Worm (Caenorhabditis elegans) whole organism, young adult: ENCODE results near the gene R02F2.1.

Experiments used
- B0261.1 ChIP-seq: sonication (generic microtip); optimal IDR thresholded peaks from 2 replicates; lab custom pipeline; 2016; ENCODE audit warnings: mild to moderate bottlenecking, missing genetic modification characterization, moderate library complexity, missing compliant biosample characterization
- B0336.3 ChIP-seq: fragments of 200-800 bp; sonication (Bioruptor generic); IDR thresholded peaks from 2 replicates; pipeline ENCODE4 v1.3.6; 2022; ENCODE audit warnings: missing genetic modification characterization, missing compliant biosample characterization
- D2030.7 ChIP-seq: fragments of 200-800 bp; sonication (Bioruptor generic); IDR thresholded peaks from 2 replicates; pipeline ENCODE4 v1.3.6; 2022; ENCODE audit warnings: missing genetic modification reagents, missing genetic modification characterization, missing compliant biosample characterization
- F10E7.11 ChIP-seq: sonication (generic microtip); optimal IDR thresholded peaks from 2 replicates; lab custom pipeline; 2017; ENCODE audit warnings: mild to moderate bottlenecking, missing genetic modification characterization, moderate library complexity, missing compliant biosample characterization
- F23B12.7 ChIP-seq: sonication (generic microtip); optimal IDR thresholded peaks from 2 replicates; lab custom pipeline; 2017; ENCODE audit warnings: missing genetic modification characterization, mild to moderate bottlenecking, missing compliant biosample characterization, antibody characterized with exemption, moderate library complexity; ENCODE audit not compliant: insufficient read depth
- F33H1.4 ChIP-seq: fragments of 200-800 bp; sonication (Bioruptor generic); IDR thresholded peaks from 2 replicates; pipeline ENCODE4 v1.3.6; 2022; ENCODE audit warnings: missing genetic modification reagents, missing genetic modification characterization, missing compliant biosample characterization
- F49E8.2 ChIP-seq: sonication (generic microtip); optimal IDR thresholded peaks from 3 replicates; lab custom pipeline; 2017; ENCODE audit warnings: missing genetic modification characterization, mild to moderate bottlenecking, missing compliant biosample characterization, antibody characterized with exemption, moderate library complexity; ENCODE audit not compliant: insufficient read depth
- Y53F4B.3 ChIP-seq: fragments of 200-800 bp; sonication (Bioruptor generic); IDR thresholded peaks from 2 replicates; pipeline ENCODE4 v1.3.6; 2022; ENCODE audit warnings: missing genetic modification reagents, missing genetic modification characterization, missing compliant biosample characterization
- Y53G8AR.9 ChIP-seq: fragments of 200-800 bp; sonication (Bioruptor generic); conservative IDR thresholded peaks from 2 replicates; pipeline ENCODE4 v1.3.6; 2022; ENCODE audit warnings: missing genetic modification reagents, missing genetic modification characterization, missing compliant biosample characterization
- Y56A3A.18 ChIP-seq: fragments of 200-800 bp; sonication (Bioruptor generic); IDR thresholded peaks from 2 replicates; pipeline ENCODE4 v1.3.6; 2022; ENCODE audit warnings: missing genetic modification reagents, missing genetic modification characterization, missing compliant biosample characterization
- Y79H2A.3 ChIP-seq: fragments of 200-800 bp; sonication (Bioruptor generic); conservative IDR thresholded peaks from 2 replicates; pipeline ENCODE4 v1.3.6; 2022; ENCODE audit warnings: missing genetic modification reagents, missing genetic modification characterization, missing compliant biosample characterization
- Y95B8A.8 ChIP-seq: fragments of 200-800 bp; sonication (Bioruptor generic); IDR thresholded peaks from 2 replicates; pipeline ENCODE4 v1.3.6; 2022; ENCODE audit warnings: missing genetic modification reagents, missing genetic modification characterization, missing compliant biosample characterization
- ZK185.1 ChIP-seq: sonication (generic microtip); optimal IDR thresholded peaks from 2 replicates; lab custom pipeline; 2016; ENCODE audit warnings: mild to moderate bottlenecking, missing genetic modification characterization, missing compliant biosample characterization; ENCODE audit not compliant: poor library complexity, severe bottlenecking
- akir-1 ChIP-seq: fragments of 200-800 bp; sonication (Bioruptor generic); optimal IDR thresholded peaks from 2 replicates; lab custom pipeline; 2018; ENCODE audit warnings: mild to moderate bottlenecking, missing genetic modification characterization, moderate library complexity, missing compliant biosample characterization
- aptf-3 ChIP-seq: fragments of 200-800 bp; sonication (Bioruptor generic); IDR thresholded peaks from 2 replicates; pipeline ENCODE4 v1.3.6; 2022; ENCODE audit warnings: missing genetic modification characterization, missing compliant biosample characterization
- atf-7 ChIP-seq: sonication (generic microtip); optimal IDR thresholded peaks from 2 replicates; lab custom pipeline; 2017; ENCODE audit warnings: mild to moderate bottlenecking, missing genetic modification characterization, missing compliant biosample characterization
- attf-3 ChIP-seq: fragments of 200-800 bp; sonication (Bioruptor generic); conservative IDR thresholded peaks from 2 replicates; pipeline ENCODE4 v1.3.6; 2022; ENCODE audit warnings: missing genetic modification reagents, missing genetic modification characterization, missing compliant biosample characterization
- attf-6 ChIP-seq: fragments of 200-800 bp; sonication (Bioruptor generic); IDR thresholded peaks from 2 replicates; pipeline ENCODE4 v1.3.6; 2022; ENCODE audit warnings: missing genetic modification reagents, missing genetic modification characterization, missing compliant biosample characterization
- bed-2 ChIP-seq: fragments of 200-800 bp; sonication (Bioruptor generic); IDR thresholded peaks from 2 replicates; pipeline ENCODE4 v1.3.6; 2022; ENCODE audit warnings: missing genetic modification reagents, missing genetic modification characterization, missing compliant biosample characterization
- chd-7 ChIP-seq: sonication (generic microtip); optimal IDR thresholded peaks from 2 replicates; lab custom pipeline; 2016; ENCODE audit warnings: mild to moderate bottlenecking, missing genetic modification characterization, moderate library complexity, missing compliant biosample characterization
- die-1 ChIP-seq: sonication (generic microtip); optimal IDR thresholded peaks from 2 replicates; lab custom pipeline; 2016; ENCODE audit warnings: missing genotype, mild to moderate bottlenecking, missing genetic modification characterization, missing compliant biosample characterization
- dpff-1 ChIP-seq: sonication (generic microtip); optimal IDR thresholded peaks from 2 replicates; lab custom pipeline; 2017; ENCODE audit warnings: mild to moderate bottlenecking, missing genetic modification characterization, missing compliant biosample characterization
- egrh-3 ChIP-seq: fragments of 200-800 bp; sonication (Bioruptor generic); IDR thresholded peaks from 2 replicates; pipeline ENCODE4 v1.3.6; 2022; ENCODE audit warnings: missing genetic modification reagents, missing genetic modification characterization, missing compliant biosample characterization
- hmg-1.2 ChIP-seq: fragments of 200-800 bp; sonication (Bioruptor generic); IDR thresholded peaks from 2 replicates; pipeline ENCODE4 v1.3.6; 2022; ENCODE audit warnings: missing genetic modification reagents, missing genetic modification characterization, missing compliant biosample characterization
- hsf-1 ChIP-seq: fragments of 200-800 bp; sonication (Bioruptor generic); IDR thresholded peaks from 2 replicates; pipeline ENCODE4 v1.3.6; 2022; ENCODE audit warnings: missing genetic modification reagents, missing genetic modification characterization, missing compliant biosample characterization
- lag-1 ChIP-seq: fragments of 200-800 bp; sonication (Bioruptor generic); IDR thresholded peaks from 2 replicates; pipeline ENCODE4 v1.3.6; 2022; ENCODE audit warnings: missing genetic modification reagents, missing genetic modification characterization, missing compliant biosample characterization
- lin-26 ChIP-seq: fragments of 200-800 bp; sonication (Bioruptor generic); IDR thresholded peaks from 2 replicates; pipeline ENCODE4 v1.3.6; 2022; ENCODE audit warnings: missing genetic modification reagents, missing genetic modification characterization, missing compliant biosample characterization
- lin-35 ChIP-seq, 3 experiments: fragments of 150-350 bp in 2 of 3; sonication (generic microtip) in 1 of 3; optimal IDR thresholded peaks; 2 replicates each; lab custom pipeline; 2014 to 2018; ENCODE audit warnings: missing biosample characterization in 3 of 3, missing genetic modification characterization in 3 of 3, missing genetic modification reagents in 3 of 3
- lin-40 ChIP-seq: sonication (generic microtip); optimal IDR thresholded peaks from 2 replicates; lab custom pipeline; 2016; ENCODE audit warnings: missing genetic modification characterization, mild to moderate bottlenecking, missing compliant biosample characterization, missing genotype, missing genetic modification reagents
- lir-1 ChIP-seq: fragments of 200-800 bp; sonication (Bioruptor generic); conservative IDR thresholded peaks from 2 replicates; pipeline ENCODE4 v1.3.6; 2022; ENCODE audit warnings: missing genetic modification reagents, missing genetic modification characterization, missing compliant biosample characterization
- lsl-1 ChIP-seq: fragments of 200-800 bp; sonication (Bioruptor generic); optimal IDR thresholded peaks from 2 replicates; lab custom pipeline; 2018; ENCODE audit warnings: mild to moderate bottlenecking, missing genetic modification characterization, moderate library complexity, missing compliant biosample characterization
- madf-10 ChIP-seq: sonication (generic microtip); optimal IDR thresholded peaks from 2 replicates; lab custom pipeline; 2016; ENCODE audit warnings: mild to moderate bottlenecking, missing genetic modification characterization, missing compliant biosample characterization
- madf-6 ChIP-seq: fragments of 200-800 bp; sonication (Bioruptor generic); IDR thresholded peaks from 2 replicates; pipeline ENCODE4 v1.3.6; 2022; ENCODE audit warnings: missing genetic modification reagents, missing genetic modification characterization, missing compliant biosample characterization
- madf-8 ChIP-seq: fragments of 200-800 bp; sonication (Bioruptor generic); conservative IDR thresholded peaks from 2 replicates; pipeline ENCODE4 v1.3.6; 2022; ENCODE audit warnings: missing genetic modification reagents, missing genetic modification characterization, missing compliant biosample characterization
- nfya-1 ChIP-seq: sonication (generic microtip); optimal IDR thresholded peaks from 2 replicates; lab custom pipeline; 2017; ENCODE audit warnings: antibody characterized with exemption, missing compliant biosample characterization, missing genetic modification characterization, borderline replicate concordance; ENCODE audit not compliant: insufficient read depth
- nfya-2 ChIP-seq: fragments of 200-800 bp; sonication (Bioruptor generic); IDR thresholded peaks from 2 replicates; pipeline ENCODE4 v1.3.6; 2022; ENCODE audit warnings: missing genetic modification reagents, missing genetic modification characterization, missing compliant biosample characterization
- nhr-120 ChIP-seq: fragments of 200-800 bp; sonication (Bioruptor generic); IDR thresholded peaks from 2 replicates; pipeline ENCODE4 v1.3.6; 2022; ENCODE audit warnings: missing genetic modification characterization, missing compliant biosample characterization
- nhr-27 ChIP-seq: fragments of 200-800 bp; sonication (Bioruptor generic); optimal IDR thresholded peaks from 2 replicates; lab custom pipeline; 2018; ENCODE audit warnings: mild to moderate bottlenecking, missing genetic modification characterization, moderate library complexity, missing compliant biosample characterization
- nhr-80 ChIP-seq: sonication (generic microtip); optimal IDR thresholded peaks from 2 replicates; lab custom pipeline; 2016; ENCODE audit warnings: missing genetic modification characterization, missing compliant biosample characterization
- nhr-90 ChIP-seq: sonication (generic microtip); optimal IDR thresholded peaks from 2 replicates; lab custom pipeline; 2016; ENCODE audit warnings: missing genotype, mild to moderate bottlenecking, missing genetic modification characterization, missing compliant biosample characterization
- rpc-1 ChIP-seq, 2 experiments: fragments of 150-350 bp in 1 of 2; sonication (generic microtip) in 1 of 2; optimal IDR thresholded peaks; 2 replicates each; lab custom pipeline; 2014 to 2018; ENCODE audit warnings: missing biosample characterization in 1 of 2, missing genetic modification characterization in 1 of 2, missing genetic modification reagents in 1 of 2, missing genotype in 1 of 2
- snpc-3.4 ChIP-seq: sonication (generic microtip); optimal IDR thresholded peaks from 2 replicates; lab custom pipeline; 2017; ENCODE audit warnings: missing genetic modification characterization, mild to moderate bottlenecking, missing compliant biosample characterization, antibody characterized with exemption, moderate library complexity, missing genotype, missing genetic modification reagents
- tbx-9 ChIP-seq: sonication (generic microtip); optimal IDR thresholded peaks from 2 replicates; lab custom pipeline; 2016; ENCODE audit warnings: borderline replicate concordance, missing genetic modification characterization, inconsistent platforms, missing compliant biosample characterization
- tlf-1 ChIP-seq: fragments of 200-800 bp; sonication (Bioruptor generic); optimal IDR thresholded peaks from 2 replicates; lab custom pipeline; 2018; ENCODE audit warnings: mild to moderate bottlenecking, missing genetic modification characterization, missing compliant biosample characterization
- xnd-1 ChIP-seq: sonication (generic microtip); optimal IDR thresholded peaks from 2 replicates; lab custom pipeline; 2016; ENCODE audit warnings: missing genotype, missing genetic modification reagents, missing genetic modification characterization, missing compliant biosample characterization
- ztf-18 ChIP-seq: sonication (generic microtip); optimal IDR thresholded peaks from 2 replicates; lab custom pipeline; 2016; ENCODE audit warnings: missing genotype, mild to moderate bottlenecking, missing genetic modification characterization, missing compliant biosample characterization
- ztf-26 ChIP-seq: sonication (generic microtip); optimal IDR thresholded peaks from 2 replicates; lab custom pipeline; 2017; ENCODE audit warnings: missing genetic modification characterization, missing compliant biosample characterization

The R02F2.1 gene

ce11 chrIII:5554884-5555500, 53.3 kb downstream of the R02F2.1 start, which contains the start of the genes nmad-1 and hach-1 (continued):
- peak; percentile 58 for TF ChIP-seq lsl-1
- no peak for TF ChIP-seq Y56A3A.18
- peak; percentile 32; the same call in 1 of the 2 replicates for TF ChIP-seq egrh-3 (GFP tag; lab: Robert Waterston, UW)
- TF ChIP-seq madf-6 = peak; percentile 89
- TF ChIP-seq hmg-1.2 (GFP tag; lab: Robert Waterston, UW) = peak; percentile 58
- TF ChIP-seq lin-26 (GFP tag; lab: Robert Waterston, UW) = 0 out of 2 replicates have a peak, but pooled peaks have one; percentile 41
- peak; percentile 19 for TF ChIP-seq F10E7.11 (tag; lab: Kevin White, UChicago)
- peak; percentile 53; the same call in 1 of the 2 replicates for TF ChIP-seq attf-3 (GFP tag; lab: Robert Waterston, UW)
- TF ChIP-seq lin-35 (GFP tag; optimal IDR thresholded peaks at IDR 0.05; lab: Kevin White, UChicago) = peak in 2 of 3 experiments; percentile 60 to 75
- TF ChIP-seq D2030.7 = peak; percentile 64; the same call in 1 of the 2 replicates
- TF ChIP-seq atf-7 = no peak
- TF ChIP-seq xnd-1 = peak; percentile 27
- TF ChIP-seq attf-6 (GFP tag; lab: Robert Waterston, UW) = no peak
- TF ChIP-seq nhr-120 = no peak
- no peak for TF ChIP-seq Y53G8AR.9
- TF ChIP-seq hsf-1 (GFP tag; lab: Robert Waterston, UW) = no peak
- no peak for TF ChIP-seq nhr-27 (tag; lab: Kevin White, UChicago)
- no peak for TF ChIP-seq nfya-1 (tag; lab: Kevin White, UChicago)
- TF ChIP-seq B0261.1 = no peak
- peak; percentile 37; the same call in 1 of the 2 replicates for TF ChIP-seq lir-1
- TF ChIP-seq tlf-1 = peak; percentile 38
- peak; percentile 42 for TF ChIP-seq ztf-18 (tag; lab: Kevin White, UChicago)
- peak; percentile 43 for TF ChIP-seq rpc-1 (optimal IDR thresholded peaks at IDR 0.05; lab: Kevin White, UChicago)
- no peak for TF ChIP-seq rpc-1 (tag; optimal IDR thresholded peaks at IDR 0.05; lab: Kevin White, UChicago)
- TF ChIP-seq ztf-26 (tag; lab: Kevin White, UChicago) = peak; percentile 9
- peak; percentile 24 for TF ChIP-seq nhr-80 (tag; lab: Kevin White, UChicago)
- TF ChIP-seq akir-1 (GFP tag; lab: Kevin White, UChicago) = no peak
- TF ChIP-seq lag-1 = no peak
- no peak for TF ChIP-seq bed-2 (GFP tag; lab: Robert Waterston, UW)
- TF ChIP-seq dpff-1 (tag; lab: Kevin White, UChicago) = no peak
- peak; percentile 37; the same call in 1 of the 2 replicates for TF ChIP-seq madf-8 (GFP tag; lab: Robert Waterston, UW)
- no peak for TF ChIP-seq Y79H2A.3 (GFP tag; lab: Robert Waterston, UW)
- peak; percentile 72 for TF ChIP-seq F23B12.7
- no peak for TF ChIP-seq tbx-9
- TF ChIP-seq ZK185.1 (tag; lab: Kevin White, UChicago) = peak; percentile 87
- TF ChIP-seq snpc-3.4 (tag; lab: Kevin White, UChicago) = peak; percentile 88
- no peak for TF ChIP-seq aptf-3 (GFP tag; lab: Robert Waterston, UW)
- no peak for TF ChIP-seq Y95B8A.8 (GFP tag; lab: Robert Waterston, UW)
- TF ChIP-seq die-1 = peak; percentile 55
- peak; percentile 77 for TF ChIP-seq lin-40 (tag; lab: Kevin White, UChicago)
- peak; percentile 67 for TF ChIP-seq B0336.3 (GFP tag; lab: Robert Waterston, UW)
- TF ChIP-seq F33H1.4 (GFP tag; lab: Robert Waterston, UW) = peak; percentile 62
- no peak for TF ChIP-seq F49E8.2 (tag; lab: Kevin White, UChicago)
- no peak for TF ChIP-seq nfya-2 (GFP tag; lab: Robert Waterston, UW)
- TF ChIP-seq nhr-90 (tag; lab: Kevin White, UChicago) = no peak
- TF ChIP-seq madf-10 (tag; lab: Kevin White, UChicago) = peak; percentile 43
- TF ChIP-seq chd-7 (tag; lab: Kevin White, UChicago) = no peak
- TF ChIP-seq Y53F4B.3 = no peak
